Worm (Caenorhabditis elegans) whole organism, L3 larva: ENCODE results near the gene K02D10.8.

Source experiments
- R02D3.7 ChIP-seq: fragments of 150-350 bp; optimal IDR thresholded peaks from 2 replicates; lab custom pipeline; 2014; ENCODE audit warnings: missing biosample characterization, missing genetic modification characterization
- ZK546.5 ChIP-seq: sonication (generic microtip); optimal IDR thresholded peaks from 2 replicates; lab custom pipeline; 2017; ENCODE audit warnings: missing biosample characterization, missing genetic modification characterization
- aly-2 ChIP-seq: fragments of 150-350 bp; optimal IDR thresholded peaks from 2 replicates; lab custom pipeline; 2014; ENCODE audit warnings: missing biosample characterization, missing genetic modification characterization
- ama-1 ChIP-seq: fragments of 150-350 bp; optimal IDR thresholded peaks from 2 replicates; lab custom pipeline; 2018
- ceh-16 ChIP-seq: sonication (generic microtip); optimal IDR thresholded peaks from 2 replicates; lab custom pipeline; 2017; ENCODE audit warnings: missing biosample characterization, missing genetic modification characterization
- ceh-28 ChIP-seq: fragments of 150-350 bp; optimal IDR thresholded peaks from 2 replicates; lab custom pipeline; 2014; ENCODE audit warnings: missing biosample characterization, missing genetic modification reagents, missing genetic modification characterization
- ceh-82 ChIP-seq: fragments of 150-350 bp; optimal IDR thresholded peaks from 2 replicates; lab custom pipeline; 2014; ENCODE audit warnings: missing biosample characterization, missing genetic modification characterization
- ceh-9 ChIP-seq: sonication (generic microtip); optimal IDR thresholded peaks from 2 replicates; lab custom pipeline; 2018; ENCODE audit warnings: missing biosample characterization, missing genetic modification characterization
- daf-12 ChIP-seq: fragments of 150-350 bp; optimal IDR thresholded peaks from 2 replicates; lab custom pipeline; 2014; ENCODE audit warnings: missing biosample characterization, missing genetic modification reagents, missing genetic modification characterization
- egl-27 ChIP-seq: sonication (generic microtip); optimal IDR thresholded peaks from 4 replicates; lab custom pipeline; 2017; ENCODE audit warnings: missing biosample characterization, missing genetic modification reagents, missing genetic modification characterization
- egl-5 ChIP-seq: fragments of 150-350 bp; optimal IDR thresholded peaks from 2 replicates; lab custom pipeline; 2017; ENCODE audit warnings: missing biosample characterization, missing genetic modification reagents, missing genetic modification characterization, inconsistent platforms
- elt-1 ChIP-seq: fragments of 150-350 bp; optimal IDR thresholded peaks from 2 replicates; lab custom pipeline; 2014; ENCODE audit warnings: missing biosample characterization, missing genetic modification characterization
- elt-2 ChIP-seq: sonication (generic microtip); optimal IDR thresholded peaks from 2 replicates; lab custom pipeline; 2016; ENCODE audit warnings: missing genetic modification reagents, mild to moderate bottlenecking, missing genetic modification characterization, missing compliant biosample characterization
- elt-3 ChIP-seq, 3 experiments: fragments of 150-350 bp in 1 of 3; sonication (generic microtip) in 2 of 3; optimal IDR thresholded peaks; 2 replicates in 2 of 3; 4 replicates in 1 of 3; lab custom pipeline; 2014 to 2017; ENCODE audit warnings: missing biosample characterization in 3 of 3, missing genetic modification characterization in 3 of 3
- eor-1 ChIP-seq, 2 experiments: fragments of 150-350 bp; optimal IDR thresholded peaks; 2 replicates each; lab custom pipeline; 2014 to 2018; ENCODE audit warnings: missing biosample characterization in 2 of 2, missing genetic modification characterization in 2 of 2
- fkh-10 ChIP-seq: sonication (generic microtip); optimal IDR thresholded peaks from 2 replicates; lab custom pipeline; 2017; ENCODE audit warnings: missing biosample characterization, missing genetic modification reagents, missing genetic modification characterization
- fkh-2 ChIP-seq: fragments of 150-350 bp; optimal IDR thresholded peaks from 2 replicates; lab custom pipeline; 2014; ENCODE audit warnings: missing biosample characterization, missing genetic modification reagents, missing genetic modification characterization
- fos-1 ChIP-seq: fragments of 150-350 bp; optimal IDR thresholded peaks from 2 replicates; lab custom pipeline; 2014; ENCODE audit warnings: missing biosample characterization, missing genetic modification characterization
- hmg-11 ChIP-seq: sonication (generic microtip); optimal IDR thresholded peaks from 2 replicates; lab custom pipeline; 2016; ENCODE audit warnings: missing genetic modification characterization, missing compliant biosample characterization
- jun-1 ChIP-seq: fragments of 150-350 bp; optimal IDR thresholded peaks from 2 replicates; lab custom pipeline; 2014; ENCODE audit warnings: missing biosample characterization, missing genetic modification reagents, missing genetic modification characterization
- lin-15B ChIP-seq: fragments of 150-350 bp; optimal IDR thresholded peaks from 2 replicates; lab custom pipeline; 2014; ENCODE audit warnings: missing biosample characterization, missing genetic modification characterization
- lin-39 ChIP-seq: fragments of 150-350 bp; optimal IDR thresholded peaks from 2 replicates; lab custom pipeline; 2018; ENCODE audit warnings: missing biosample characterization, missing genetic modification reagents, missing genetic modification characterization
- lsy-12 ChIP-seq: sonication (generic microtip); optimal IDR thresholded peaks from 2 replicates; lab custom pipeline; 2016; ENCODE audit warnings: mild to moderate bottlenecking, missing genetic modification characterization, missing compliant biosample characterization
- mdl-1 ChIP-seq: fragments of 150-350 bp; optimal IDR thresholded peaks from 2 replicates; lab custom pipeline; 2014; ENCODE audit warnings: missing biosample characterization, missing genetic modification characterization
- mml-1 ChIP-seq: fragments of 150-350 bp; sonication (generic microtip); optimal IDR thresholded peaks from 3 replicates; lab custom pipeline; 2014; ENCODE audit warnings: missing biosample characterization, missing genetic modification characterization
- nfya-1 ChIP-seq: sonication (generic microtip); optimal IDR thresholded peaks from 2 replicates; lab custom pipeline; 2017; ENCODE audit warnings: missing genetic modification characterization, mild to moderate bottlenecking, missing compliant biosample characterization, antibody characterized with exemption, moderate library complexity; ENCODE audit not compliant: insufficient read depth
- nhr-11 ChIP-seq: fragments of 150-350 bp; optimal IDR thresholded peaks from 2 replicates; lab custom pipeline; 2014; ENCODE audit warnings: missing biosample characterization, missing genetic modification characterization
- nhr-12 ChIP-seq: fragments of 150-350 bp; optimal IDR thresholded peaks from 2 replicates; lab custom pipeline; 2014; ENCODE audit warnings: missing biosample characterization, missing genetic modification characterization
- nhr-23 ChIP-seq: fragments of 150-350 bp; optimal IDR thresholded peaks from 2 replicates; lab custom pipeline; 2014; ENCODE audit warnings: missing biosample characterization, missing genetic modification reagents, missing genetic modification characterization
- nhr-237 ChIP-seq: fragments of 150-350 bp; optimal IDR thresholded peaks from 2 replicates; lab custom pipeline; 2014; ENCODE audit warnings: missing biosample characterization, missing genetic modification characterization
- nhr-25 ChIP-seq: sonication (generic microtip); optimal IDR thresholded peaks from 2 replicates; lab custom pipeline; 2017; ENCODE audit warnings: missing biosample characterization, missing genetic modification characterization
- nhr-28 ChIP-seq: fragments of 150-350 bp; optimal IDR thresholded peaks from 2 replicates; lab custom pipeline; 2014; ENCODE audit warnings: missing biosample characterization, missing genetic modification characterization
- nhr-43 ChIP-seq: sonication (generic microtip); optimal IDR thresholded peaks from 2 replicates; lab custom pipeline; 2016; ENCODE audit warnings: mild to moderate bottlenecking, missing genetic modification characterization, missing compliant biosample characterization; ENCODE audit not compliant: poor library complexity, severe bottlenecking
- nhr-67 ChIP-seq: fragments of 150-350 bp; optimal IDR thresholded peaks from 2 replicates; lab custom pipeline; 2014; ENCODE audit warnings: missing biosample characterization, missing genetic modification characterization
- nhr-76 ChIP-seq: fragments of 150-350 bp; sonication (generic microtip); optimal IDR thresholded peaks from 5 replicates; lab custom pipeline; 2014; ENCODE audit warnings: missing biosample characterization, missing genetic modification characterization
- nhr-77 ChIP-seq: fragments of 150-350 bp; optimal IDR thresholded peaks from 2 replicates; lab custom pipeline; 2014; ENCODE audit warnings: missing biosample characterization, missing genetic modification characterization
- pha-4 ChIP-seq: fragments of 150-350 bp; optimal IDR thresholded peaks from 2 replicates; lab custom pipeline; 2014; ENCODE audit warnings: missing biosample characterization, missing genetic modification reagents, missing genetic modification characterization
- pqm-1 ChIP-seq: fragments of 150-350 bp; optimal IDR thresholded peaks from 2 replicates; lab custom pipeline; 2017; ENCODE audit warnings: missing biosample characterization, missing genetic modification characterization, inconsistent platforms
- sea-2 ChIP-seq: fragments of 150-350 bp; sonication (generic microtip); optimal IDR thresholded peaks from 4 replicates; lab custom pipeline; 2014; ENCODE audit warnings: missing biosample characterization, missing genetic modification reagents, missing genetic modification characterization
- skn-1 ChIP-seq: fragments of 150-350 bp; optimal IDR thresholded peaks from 2 replicates; lab custom pipeline; 2014; ENCODE audit warnings: missing biosample characterization, missing genetic modification characterization
- snpc-4 ChIP-seq: fragments of 150-350 bp; optimal IDR thresholded peaks from 2 replicates; lab custom pipeline; 2014; ENCODE audit warnings: missing biosample characterization, missing genetic modification characterization
- tbx-2 ChIP-seq: sonication (generic microtip); optimal IDR thresholded peaks from 2 replicates; lab custom pipeline; 2016; ENCODE audit warnings: mild to moderate bottlenecking, missing genetic modification characterization, missing compliant biosample characterization
- unc-39 ChIP-seq: sonication (generic microtip); optimal IDR thresholded peaks from 4 replicates; lab custom pipeline; 2017; ENCODE audit warnings: missing biosample characterization, missing genetic modification characterization
- unc-62 ChIP-seq: fragments of 150-350 bp; sonication (generic microtip); optimal IDR thresholded peaks from 4 replicates; lab custom pipeline; 2014; ENCODE audit warnings: missing biosample characterization, missing genetic modification reagents, missing genetic modification characterization
- zag-1 ChIP-seq: fragments of 150-350 bp; optimal IDR thresholded peaks from 2 replicates; lab custom pipeline; 2014; ENCODE audit warnings: missing biosample characterization, missing genetic modification characterization
- ztf-11 ChIP-seq: fragments of 150-350 bp; optimal IDR thresholded peaks from 2 replicates; lab custom pipeline; 2014; ENCODE audit warnings: missing biosample characterization, missing genetic modification characterization
- ztf-4 ChIP-seq: fragments of 150-350 bp; optimal IDR thresholded peaks from 2 replicates; lab custom pipeline; 2014; ENCODE audit warnings: missing biosample characterization, missing genetic modification characterization

K02D10.8 gene

DNA sequence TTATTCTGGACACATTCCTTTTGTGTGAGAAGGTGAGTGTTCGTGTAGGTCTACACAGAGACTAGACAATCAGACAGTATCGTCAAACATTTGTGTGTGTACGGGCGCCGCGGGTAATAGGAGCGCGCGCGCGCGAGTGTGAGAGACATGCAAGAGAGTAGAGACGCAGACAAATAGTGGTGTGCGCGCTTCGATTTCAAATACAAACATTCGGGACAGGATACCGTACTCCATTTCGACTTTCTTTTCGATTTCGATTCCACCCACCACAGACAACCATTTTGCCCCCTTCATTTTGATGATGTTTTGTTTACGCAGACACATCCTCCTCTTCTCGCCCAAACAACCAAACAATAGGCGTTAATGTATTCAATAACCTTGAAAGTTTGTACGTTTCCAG lies 8.6 kb downstream of the K02D10.8 start:
- no peak for TF ChIP-seq sea-2 (GFP tag; lab: Kevin White, UChicago)
- TF ChIP-seq nhr-237 (tag; lab: Kevin White, UChicago), result no peak
- peak; percentile 79 for TF ChIP-seq hmg-11
- TF ChIP-seq tbx-2 (tag; lab: Kevin White, UChicago), result no peak
- no peak for TF ChIP-seq nhr-28 (tag; lab: Kevin White, UChicago)
- no peak for TF ChIP-seq aly-2 (tag; lab: Kevin White, UChicago)
- no peak for TF ChIP-seq eor-1 (tag; optimal IDR thresholded peaks at IDR 0.05; lab: Kevin White, UChicago)
- TF ChIP-seq mdl-1 (tag; lab: Kevin White, UChicago), result peak; percentile 31
- no peak for TF ChIP-seq ceh-82
- TF ChIP-seq fkh-10 (GFP tag; lab: Kevin White, UChicago), result no peak
- no peak for TF ChIP-seq elt-3 (tag; optimal IDR thresholded peaks at IDR 0.05; lab: Kevin White, UChicago)
- peak; percentile 17 for TF ChIP-seq ceh-28 (tag; lab: Kevin White, UChicago)
- peak; percentile 79 for TF ChIP-seq lin-39
- no peak for TF ChIP-seq fos-1 (tag; lab: Kevin White, UChicago)
- no peak for TF ChIP-seq fkh-2 (tag; lab: Kevin White, UChicago)
- TF ChIP-seq daf-12, result no peak
- peak; percentile 75 for TF ChIP-seq elt-2
- TF ChIP-seq ztf-4 (tag; lab: Kevin White, UChicago), result no peak
- peak; percentile 69 for TF ChIP-seq nhr-43 (tag; lab: Kevin White, UChicago)
- no peak for TF ChIP-seq unc-62 (GFP tag; lab: Kevin White, UChicago)
- peak; percentile 42 for TF ChIP-seq egl-27 (tag; lab: Kevin White, UChicago)
- TF ChIP-seq nhr-77 (tag; lab: Kevin White, UChicago), result no peak
- TF ChIP-seq zag-1 (tag; lab: Kevin White, UChicago), result no peak
- peak; percentile 77 for TF ChIP-seq ama-1 (lab: Kevin White, UChicago)
- no peak for TF ChIP-seq nhr-76 (tag; lab: Kevin White, UChicago)
- no peak for TF ChIP-seq ZK546.5
- peak; percentile 31 for TF ChIP-seq egl-5
- peak; percentile 68 for TF ChIP-seq nfya-1
- peak; percentile 33 for TF ChIP-seq skn-1 (tag; lab: Kevin White, UChicago)
- no peak for TF ChIP-seq nhr-11 (tag; lab: Kevin White, UChicago)
- TF ChIP-seq nhr-67, result no peak
- peak; percentile 49 for TF ChIP-seq lin-15B (tag; lab: Kevin White, UChicago)
- peak; percentile 20 for TF ChIP-seq pqm-1 (tag; lab: Kevin White, UChicago)
- peak; percentile 86 for TF ChIP-seq nhr-23
- TF ChIP-seq R02D3.7 (tag; lab: Kevin White, UChicago), result peak; percentile 30
- no peak for TF ChIP-seq mml-1 (tag; lab: Kevin White, UChicago)
- peak; percentile 86 for TF ChIP-seq jun-1 (tag; lab: Kevin White, UChicago)
- TF ChIP-seq ceh-9 (tag; lab: Kevin White, UChicago), result no peak
- peak; percentile 72 for TF ChIP-seq snpc-4 (tag; lab: Kevin White, UChicago)
- peak; percentile 91 for TF ChIP-seq nhr-25 (tag; lab: Kevin White, UChicago)
- peak; percentile 87 for TF ChIP-seq lsy-12 (tag; lab: Kevin White, UChicago)
- TF ChIP-seq unc-39 (tag; lab: Kevin White, UChicago), result no peak
- peak; percentile 95 for TF ChIP-seq pha-4 (tag; lab: Kevin White, UChicago)
- no peak for TF ChIP-seq ceh-16 (tag; lab: Kevin White, UChicago)
- TF ChIP-seq ztf-11, result no peak
- no peak for TF ChIP-seq nhr-12
- TF ChIP-seq elt-1 (tag; lab: Kevin White, UChicago), result peak; percentile 52
